Fruit fly (Drosophila melanogaster) whole organism, embryonic: Measurements from ENCODE around the gene Bace.

Source experiments
- Awh ChIP-seq: fragments of 200-800 bp; sonication (Bioruptor generic); IDR thresholded peaks from 2 replicates; pipeline ENCODE4, ENCODE4 v1.3.6; 2022; ENCODE audit warnings: missing biosample characterization, missing genetic modification characterization
- B-H2 ChIP-seq: fragments of 200-800 bp; sonication (Bioruptor generic); optimal IDR thresholded peaks from 2 replicates; lab custom pipeline; 2018; ENCODE audit warnings: missing biosample characterization, mild to moderate bottlenecking, missing genetic modification characterization
- BtbVII ChIP-seq: fragments of 200-800 bp; sonication (Bioruptor generic); optimal IDR thresholded peaks from 3 replicates; lab custom pipeline; 2017; ENCODE audit warnings: missing biosample characterization, mild to moderate bottlenecking, missing genetic modification characterization
- CG11504 ChIP-seq: fragments of 200-800 bp; sonication (Bioruptor generic); optimal IDR thresholded peaks from 3 replicates; lab custom pipeline; 2019; ENCODE audit warnings: missing biosample characterization, mild to moderate bottlenecking, missing genetic modification characterization, moderate library complexity
- CG12391 ChIP-seq: fragments of 200-800 bp; sonication (Bioruptor generic); optimal IDR thresholded peaks from 3 replicates; lab custom pipeline; 2018; ENCODE audit warnings: missing biosample characterization, mild to moderate bottlenecking, missing genetic modification characterization, moderate library complexity
- CG1832 ChIP-seq: fragments of 200-800 bp; sonication (Bioruptor generic); optimal IDR thresholded peaks from 2 replicates; lab custom pipeline; 2017; ENCODE audit warnings: missing biosample characterization, mild to moderate bottlenecking, missing genetic modification characterization, inconsistent platforms
- CG2129 ChIP-seq: fragments of 200-800 bp; sonication (Bioruptor generic); IDR thresholded peaks from 2 replicates; pipeline ENCODE4 v1.3.6; 2022; ENCODE audit warnings: missing biosample characterization, missing genetic modification characterization; ENCODE audit not compliant: partially characterized antibody
- CG30403 ChIP-seq: fragments of 200-800 bp; sonication (Bioruptor generic); optimal IDR thresholded peaks from 3 replicates; lab custom pipeline; 2016; ENCODE audit warnings: missing biosample characterization, missing genetic modification characterization
- CG3407 ChIP-seq: fragments of 200-800 bp; sonication (Bioruptor generic); optimal IDR thresholded peaks from 2 replicates; lab custom pipeline; 2018; ENCODE audit warnings: missing biosample characterization, mild to moderate bottlenecking, missing genetic modification characterization
- CG34376 ChIP-seq: fragments of 200-800 bp; sonication (Bioruptor generic); optimal IDR thresholded peaks from 2 replicates; lab custom pipeline; 2018; ENCODE audit warnings: missing biosample characterization, mild to moderate bottlenecking, missing genetic modification characterization
- CG3995 ChIP-seq: fragments of 200-800 bp; sonication (Bioruptor generic); optimal IDR thresholded peaks from 3 replicates; lab custom pipeline; 2016; ENCODE audit warnings: missing biosample characterization, missing genetic modification characterization
- CG4707 ChIP-seq: fragments of 200-800 bp; sonication (Bioruptor generic); optimal IDR thresholded peaks from 2 replicates; lab custom pipeline; 2018; ENCODE audit warnings: missing biosample characterization, mild to moderate bottlenecking, missing genetic modification characterization, moderate library complexity
- CG6854 ChIP-seq: fragments of 200-800 bp; sonication (Bioruptor generic); optimal IDR thresholded peaks from 3 replicates; lab custom pipeline; 2017; ENCODE audit warnings: missing biosample characterization, mild to moderate bottlenecking, missing genetic modification characterization
- CG7745 ChIP-seq: fragments of 200-800 bp; sonication (Bioruptor generic); optimal IDR thresholded peaks from 2 replicates; lab custom pipeline; 2018; ENCODE audit warnings: missing biosample characterization, mild to moderate bottlenecking, missing genetic modification characterization, moderate library complexity
- CG7839 ChIP-seq: fragments of 200-800 bp; sonication (Bioruptor generic); optimal IDR thresholded peaks from 3 replicates; lab custom pipeline; 2018; ENCODE audit warnings: missing biosample characterization, mild to moderate bottlenecking, missing genetic modification characterization, moderate library complexity
- CG7928 ChIP-seq: fragments of 200-800 bp; sonication (Bioruptor generic); optimal IDR thresholded peaks from 2 replicates; lab custom pipeline; 2017; ENCODE audit warnings: missing biosample characterization, mild to moderate bottlenecking, missing genetic modification characterization
- CTCF ChIP-seq: fragments of 200-800 bp; sonication (Bioruptor generic); optimal IDR thresholded peaks from 2 replicates; lab custom pipeline; 2017; ENCODE audit warnings: missing biosample characterization, mild to moderate bottlenecking, missing genetic modification characterization, moderate library complexity
- Camta ChIP-seq: fragments of 200-800 bp; sonication (Bioruptor generic); optimal IDR thresholded peaks from 2 replicates; lab custom pipeline; 2016; ENCODE audit warnings: missing biosample characterization, missing genetic modification characterization
- Chrac-16 ChIP-seq: fragments of 200-800 bp; sonication (Bioruptor generic); optimal IDR thresholded peaks from 3 replicates; lab custom pipeline; 2016; ENCODE audit warnings: missing biosample characterization, missing genetic modification characterization
- D ChIP-seq, 2 experiments: fragments of 200-800 bp in 1 of 2; fragments of >200 bp in 1 of 2; sonication (Bioruptor generic) in 1 of 2; optimal IDR thresholded peaks; 2 replicates in 1 of 2; 3 replicates in 1 of 2; lab custom pipeline; 2017; ENCODE audit warnings: mild to moderate bottlenecking in 1 of 2, missing biosample characterization in 1 of 2, missing genetic modification characterization in 1 of 2, missing genetic modification reagents in 1 of 2
- Dip2 ChIP-seq: fragments of 200-800 bp; sonication (Bioruptor generic); IDR thresholded peaks from 2 replicates; pipeline ENCODE4 v1.3.6; 2022; ENCODE audit warnings: missing biosample characterization, missing genetic modification characterization
- Dref ChIP-seq: fragments of 200-800 bp; sonication (Bioruptor generic); IDR thresholded peaks from 2 replicates; pipeline ENCODE4 v1.3.6; 2022; ENCODE audit warnings: missing biosample characterization, missing genetic modification characterization
- HHEX ChIP-seq: fragments of 200-800 bp; sonication (Bioruptor generic); optimal IDR thresholded peaks from 3 replicates; lab custom pipeline; 2017; ENCODE audit warnings: missing biosample characterization, mild to moderate bottlenecking, missing genetic modification characterization, missing genetic modification reagents
- HLH4C ChIP-seq: fragments of 200-800 bp; sonication (Bioruptor generic); IDR thresholded peaks from 3 replicates; pipeline ENCODE4 v1.3.6; 2022; ENCODE audit warnings: missing biosample characterization, missing genetic modification characterization; ENCODE audit not compliant: partially characterized antibody
- Lpt ChIP-seq: fragments of >200 bp; optimal IDR thresholded peaks from 2 replicates; lab custom pipeline; 2018; ENCODE audit warnings: missing biosample characterization, missing genetic modification characterization
- Nf-YA ChIP-seq: fragments of 200-800 bp; sonication (Bioruptor generic); IDR thresholded peaks from 2 replicates; pipeline ENCODE4 v1.3.6; 2022; ENCODE audit warnings: missing biosample characterization, missing genetic modification characterization
- Opbp ChIP-seq: fragments of 200-800 bp; sonication (Bioruptor generic); IDR thresholded peaks from 3 replicates; pipeline ENCODE4 v1.3.6; 2022; ENCODE audit warnings: missing biosample characterization, missing genetic modification characterization; ENCODE audit not compliant: partially characterized antibody
- Ravus ChIP-seq: fragments of 200-800 bp; sonication (Bioruptor generic); IDR thresholded peaks from 2 replicates; pipeline ENCODE4 v1.3.6; 2022; ENCODE audit warnings: missing biosample characterization, missing genetic modification characterization
- Side ChIP-seq: fragments of 200-800 bp; sonication (Bioruptor generic); optimal IDR thresholded peaks from 2 replicates; lab custom pipeline; 2016; ENCODE audit warnings: missing biosample characterization, missing genetic modification characterization
- Stat92E ChIP-seq, 3 experiments: fragments of >200 bp in 2 of 3; fragments of 200-800 bp in 1 of 3; sonication (Bioruptor generic) in 1 of 3; optimal IDR thresholded peaks; 2 replicates each; lab custom pipeline; 2017 to 2019; ENCODE audit warnings: missing biosample characterization in 3 of 3, missing genetic modification characterization in 3 of 3, mild to moderate bottlenecking in 1 of 3, moderate library complexity in 1 of 3
- Xrp1 ChIP-seq: fragments of 200-800 bp; sonication (Bioruptor generic); IDR thresholded peaks from 2 replicates; pipeline ENCODE4 v1.3.6; 2022; ENCODE audit warnings: missing biosample characterization, missing genetic modification characterization
- amos ChIP-seq: fragments of 200-800 bp; sonication (Bioruptor generic); IDR thresholded peaks from 2 replicates; pipeline ENCODE4 v1.3.6; 2022; ENCODE audit warnings: missing biosample characterization, missing genetic modification characterization; ENCODE audit not compliant: partially characterized antibody
- chm ChIP-seq: fragments of 200-800 bp; sonication (Bioruptor generic); IDR thresholded peaks from 2 replicates; pipeline ENCODE4 v1.3.6; 2022; ENCODE audit warnings: missing biosample characterization, missing genetic modification characterization
- da ChIP-seq: fragments of 200-800 bp; sonication (Bioruptor generic); optimal IDR thresholded peaks from 2 replicates; lab custom pipeline; 2016; ENCODE audit warnings: missing biosample characterization, missing genetic modification characterization
- en ChIP-seq: fragments of 200-800 bp; sonication (Bioruptor generic); optimal IDR thresholded peaks from 2 replicates; lab custom pipeline; 2016; ENCODE audit warnings: missing biosample characterization, missing genetic modification characterization
- ewg ChIP-seq: fragments of 200-800 bp; sonication (Bioruptor generic); optimal IDR thresholded peaks from 3 replicates; lab custom pipeline; 2017; ENCODE audit warnings: mild to moderate bottlenecking, missing biosample characterization, missing genetic modification reagents, missing genetic modification characterization
- hbn ChIP-seq: fragments of 200-800 bp; sonication (Bioruptor generic); IDR thresholded peaks from 2 replicates; pipeline ENCODE4 v1.3.6; 2022; ENCODE audit warnings: missing biosample characterization, missing genetic modification characterization; ENCODE audit not compliant: partially characterized antibody
- her ChIP-seq: fragments of 200-800 bp; sonication (Bioruptor generic); optimal IDR thresholded peaks from 2 replicates; lab custom pipeline; 2016; ENCODE audit warnings: missing biosample characterization, missing genetic modification characterization
- hth ChIP-seq: fragments of >200 bp; optimal IDR thresholded peaks from 2 replicates; lab custom pipeline; 2017; ENCODE audit warnings: inconsistent platforms
- jumu ChIP-seq: fragments of 200-800 bp; sonication (Bioruptor generic); optimal IDR thresholded peaks from 3 replicates; lab custom pipeline; 2016; ENCODE audit warnings: missing biosample characterization, missing genetic modification characterization
- kah ChIP-seq: fragments of 200-800 bp; sonication (Bioruptor generic); optimal IDR thresholded peaks from 2 replicates; lab custom pipeline; 2018; ENCODE audit warnings: missing biosample characterization, mild to moderate bottlenecking, missing genetic modification characterization
- lola ChIP-seq, 3 experiments: fragments of >200 bp in 2 of 3; fragments of 200-800 bp in 1 of 3; sonication (Bioruptor generic) in 1 of 3; optimal IDR thresholded peaks; 2 replicates each; lab custom pipeline; 2017 to 2019; ENCODE audit warnings: missing biosample characterization in 3 of 3, missing genetic modification characterization in 3 of 3, mild to moderate bottlenecking in 1 of 3, moderate library complexity in 1 of 3
- nau ChIP-seq: fragments of 200-800 bp; sonication (Bioruptor generic); optimal IDR thresholded peaks from 3 replicates; lab custom pipeline; 2017; ENCODE audit warnings: missing biosample characterization, mild to moderate bottlenecking, missing genetic modification characterization, missing genetic modification reagents
- nerfin-1 ChIP-seq: fragments of 200-800 bp; sonication (Bioruptor generic); optimal IDR thresholded peaks from 3 replicates; lab custom pipeline; 2019; ENCODE audit warnings: missing biosample characterization, mild to moderate bottlenecking, missing genetic modification characterization, moderate library complexity
- sd ChIP-seq: fragments of 200-800 bp; sonication (Bioruptor generic); optimal IDR thresholded peaks from 3 replicates; lab custom pipeline; 2018; ENCODE audit warnings: missing biosample characterization, mild to moderate bottlenecking, missing genetic modification characterization, moderate library complexity
- slbo ChIP-seq: fragments of 200-800 bp; sonication (Bioruptor generic); IDR thresholded peaks from 2 replicates; pipeline ENCODE4 v1.3.6; 2022; ENCODE audit warnings: missing biosample characterization, missing genetic modification characterization
- twi ChIP-seq: fragments of 200-800 bp; optimal IDR thresholded peaks from 2 replicates; lab custom pipeline; 2019; ENCODE audit warnings: missing biosample characterization, mild to moderate bottlenecking, missing genetic modification characterization, moderate library complexity
- wdn ChIP-seq: fragments of 200-800 bp; sonication (Bioruptor generic); IDR thresholded peaks from 2 replicates; pipeline ENCODE4 v1.3.6; 2022; ENCODE audit warnings: missing biosample characterization, missing genetic modification characterization

The Bace gene

DNA sequence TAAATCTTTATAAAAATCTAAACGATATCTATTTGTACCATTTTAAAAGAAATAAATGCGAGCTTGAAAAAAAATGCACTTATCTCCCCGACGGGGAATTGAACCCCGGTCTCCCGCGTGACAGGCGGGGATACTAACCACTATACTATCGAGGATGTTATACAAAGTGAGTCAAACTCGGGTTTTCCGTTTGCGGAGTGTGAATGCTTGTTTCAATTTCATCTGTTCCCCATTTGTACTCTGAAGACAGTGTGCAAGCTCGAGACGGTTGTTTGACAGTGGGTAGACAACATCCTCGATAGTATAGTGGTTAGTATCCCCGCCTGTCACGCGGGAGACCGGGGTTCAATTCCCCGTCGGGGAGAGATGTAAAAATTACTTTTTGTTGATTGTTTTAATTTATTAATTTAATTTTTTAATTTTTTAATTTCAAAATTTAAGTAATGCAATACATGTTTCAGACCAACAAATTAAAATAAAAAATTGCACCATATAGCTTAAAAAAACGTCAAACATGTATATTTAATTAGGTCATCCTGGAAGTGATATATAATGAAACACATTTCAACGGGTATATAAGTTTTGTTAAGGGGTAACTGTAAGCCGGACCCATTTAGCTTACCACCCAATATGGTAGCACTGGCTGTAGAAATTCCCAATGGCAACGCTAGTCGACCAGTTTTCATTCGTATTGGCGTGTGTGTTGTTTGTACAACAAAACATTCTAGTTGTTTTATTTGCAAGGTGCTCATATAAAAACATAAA, 45.5 kb upstream of the Bace start, which contains the start of gene Sema1a (continued):
- peak; percentile 33 for TF ChIP-seq nerfin-1 (tag; lab: Kevin White, UChicago)
- TF ChIP-seq ewg: peak; percentile 70
- peak; percentile 47 for TF ChIP-seq nau
- peak; percentile 64 for TF ChIP-seq CG7839 (tag; lab: Kevin White, UChicago)
- peak; percentile 88 for TF ChIP-seq sd
- peak; percentile 34 for TF ChIP-seq BtbVII (GFP tag; lab: Kevin White, UChicago)
- TF ChIP-seq hth: no peak
- peak in 1 of 3 experiments; percentile 39 for TF ChIP-seq lola (GFP tag; optimal IDR thresholded peaks at IDR 0.05; lab: Kevin White, UChicago)
- peak; percentile 57; the same call in 1 of the 2 replicates for TF ChIP-seq Awh (GFP tag; lab: Robert Waterston, UW)
- peak; percentile 69 for TF ChIP-seq CG12391 (tag; lab: Kevin White, UChicago)
- TF ChIP-seq Ravus (GFP tag; lab: Robert Waterston, UW): peak; percentile 30
- no peak for TF ChIP-seq kah (GFP tag; lab: Kevin White, UChicago)
- peak; percentile 83; the same call in 1 of the 2 replicates for TF ChIP-seq amos (GFP tag; lab: Robert Waterston, UW)
- no peak for TF ChIP-seq Lpt (GFP tag; lab: Kevin White, UChicago)
- TF ChIP-seq Nf-YA (GFP tag; lab: Robert Waterston, UW): peak; percentile 66; the same call in 1 of the 2 replicates
- TF ChIP-seq en (GFP tag; lab: Kevin White, UChicago): peak; percentile 15
- TF ChIP-seq CG34376 (GFP tag; lab: Kevin White, UChicago): peak; percentile 25
- TF ChIP-seq jumu (GFP tag; lab: Kevin White, UChicago): peak; percentile 62
- peak; percentile 74 for TF ChIP-seq Xrp1
- TF ChIP-seq slbo (GFP tag; lab: Robert Waterston, UW): peak; percentile 86
- peak; percentile 86 for TF ChIP-seq Opbp (GFP tag; lab: Robert Waterston, UW)
- peak; percentile 82 for TF ChIP-seq CG11504
- peak; percentile 75 for TF ChIP-seq her (GFP tag; lab: Kevin White, UChicago)
- no peak for TF ChIP-seq CG3995 (GFP tag; lab: Kevin White, UChicago)
- TF ChIP-seq CG30403 (GFP tag; lab: Kevin White, UChicago): peak; percentile 61
- TF ChIP-seq Stat92E (GFP tag; optimal IDR thresholded peaks at IDR 0.05; lab: Kevin White, UChicago): peak in 1 of 3 experiments; percentile 73
- peak; percentile 37 for TF ChIP-seq Chrac-16 (GFP tag; lab: Kevin White, UChicago)
- TF ChIP-seq D (optimal IDR thresholded peaks at IDR 0.05; lab: Kevin White, UChicago): no peak
- peak; percentile 18 for TF ChIP-seq D (GFP tag; optimal IDR thresholded peaks at IDR 0.05; lab: Kevin White, UChicago)
- no peak for TF ChIP-seq CG3407 (GFP tag; lab: Kevin White, UChicago)
- TF ChIP-seq hbn (GFP tag; lab: Robert Waterston, UW): peak; percentile 77
- peak; percentile 69; the same call in 1 of the 2 replicates for TF ChIP-seq wdn (GFP tag; lab: Robert Waterston, UW)
- no peak for TF ChIP-seq Dref (GFP tag; lab: Robert Waterston, UW)
- peak; percentile 9 for TF ChIP-seq CG7745 (tag; lab: Kevin White, UChicago)
- no peak for TF ChIP-seq CG2129
- TF ChIP-seq HLH4C (GFP tag; lab: Robert Waterston, UW): peak; percentile 83
- peak; percentile 58 for TF ChIP-seq Side
- peak; percentile 25 for TF ChIP-seq CG4707
- TF ChIP-seq B-H2 (GFP tag; lab: Kevin White, UChicago): no peak
- peak; percentile 25 for TF ChIP-seq da
- TF ChIP-seq CG6854 (GFP tag; lab: Kevin White, UChicago): peak; percentile 59
- no peak for TF ChIP-seq CG1832
- TF ChIP-seq HHEX (GFP tag; lab: Kevin White, UChicago): peak; percentile 26
- TF ChIP-seq CG7928: no peak
- TF ChIP-seq chm (GFP tag; lab: Robert Waterston, UW): peak; percentile 73
- peak; percentile 50 for TF ChIP-seq Camta (GFP tag; lab: Kevin White, UChicago)
- TF ChIP-seq CTCF: peak; percentile 40
- peak; percentile 41 for TF ChIP-seq twi (tag; lab: Kevin White, UChicago)
- no peak for TF ChIP-seq Dip2 (GFP tag; lab: Robert Waterston, UW)
